Worm (Caenorhabditis elegans) whole organism, L1 larva: ENCODE measurements around the gene F55A11.6.

Experiments
- ama-1 ChIP-seq: fragments of 150-350 bp; optimal IDR thresholded peaks from 2 replicates; lab custom pipeline; 2014
- elt-3 ChIP-seq, 6 experiments: fragments of 150-350 bp in 1 of 6; sonication (generic microtip); optimal IDR thresholded peaks; 2 replicates each; lab custom pipeline; 2017 to 2018; ENCODE audit warnings: missing biosample characterization in 6 of 6, missing genetic modification characterization in 6 of 6, inconsistent platforms in 1 of 6
- fkh-10 ChIP-seq: sonication (generic microtip); optimal IDR thresholded peaks from 2 replicates; lab custom pipeline; 2017; ENCODE audit warnings: missing biosample characterization, missing genetic modification reagents, missing genetic modification characterization
- fos-1 ChIP-seq: fragments of 150-350 bp; optimal IDR thresholded peaks from 2 replicates; lab custom pipeline; 2014; ENCODE audit warnings: missing biosample characterization, missing genetic modification characterization
- mab-9 ChIP-seq: fragments of 200-800 bp; sonication (Bioruptor generic); IDR thresholded peaks from 2 replicates; pipeline ENCODE4 v1.3.6; 2022; ENCODE audit warnings: missing genetic modification reagents, missing genetic modification characterization, missing compliant biosample characterization
- nhr-12 ChIP-seq: sonication (generic microtip); optimal IDR thresholded peaks from 2 replicates; lab custom pipeline; 2017; ENCODE audit warnings: missing biosample characterization, missing genetic modification characterization
- nhr-77 ChIP-seq: fragments of 150-350 bp; optimal IDR thresholded peaks from 2 replicates; lab custom pipeline; 2014; ENCODE audit warnings: missing biosample characterization, missing genetic modification characterization
- unc-130 ChIP-seq: fragments of 150-350 bp; optimal IDR thresholded peaks from 2 replicates; lab custom pipeline; 2017; ENCODE audit warnings: missing biosample characterization, missing genetic modification characterization, inconsistent platforms
- ztf-11 ChIP-seq, 2 experiments: sonication (generic microtip); optimal IDR thresholded peaks; 2 replicates each; lab custom pipeline; 2016 to 2017; ENCODE audit warnings: missing genetic modification characterization in 2 of 2, missing biosample characterization in 1 of 2, missing compliant biosample characterization in 1 of 2

- TF ChIP-seq elt-3 (tag; optimal IDR thresholded peaks at IDR 0.05; lab: Kevin White, UChicago) (no peak), unc-130 (tag; lab: Kevin White, UChicago) (no peak), nhr-12 (tag; lab: Kevin White, UChicago) (no peak), fos-1 (tag; lab: Kevin White, UChicago) (no peak), nhr-77 (tag; lab: Kevin White, UChicago) (no peak), ama-1 (lab: Kevin White, UChicago) (no peak), fkh-10 (GFP tag; lab: Kevin White, UChicago) (no peak), ztf-11 (tag; optimal IDR thresholded peaks at IDR 0.05; lab: Kevin White, UChicago) (no peak), mab-9 (no peak)
Measured at ce11 chrV:11737333-11737732, 39.3 kb upstream of the F55A11.6 start.
